Worm (Caenorhabditis elegans) whole organism, L4 larva: ENCODE measurements around the gene C14B9.3.

ENCODE experiments used
- D1046.2 ChIP-seq: fragments of 200-800 bp; sonication (Bioruptor generic); IDR thresholded peaks from 2 replicates; pipeline ENCODE4 v1.3.6; 2022; ENCODE audit warnings: missing genetic modification characterization, missing compliant biosample characterization
- T20F7.1 ChIP-seq: fragments of 200-800 bp; sonication (Bioruptor generic); optimal IDR thresholded peaks from 2 replicates; lab custom pipeline; 2018; ENCODE audit warnings: mild to moderate bottlenecking, missing genetic modification characterization, missing compliant biosample characterization
- Y5F2A.4 ChIP-seq: fragments of 200-800 bp; sonication (Bioruptor generic); optimal IDR thresholded peaks from 2 replicates; lab custom pipeline; 2018; ENCODE audit warnings: mild to moderate bottlenecking, missing genetic modification characterization, missing compliant biosample characterization
- ZK546.5 ChIP-seq, 2 experiments: sonication (generic microtip); optimal IDR thresholded peaks; 2 replicates each; lab custom pipeline; 2017; ENCODE audit warnings: missing biosample characterization in 2 of 2, missing genetic modification characterization in 2 of 2
- aha-1 ChIP-seq: fragments of 150-350 bp; peaks from one replicate; lab custom pipeline; 2014; ENCODE audit warnings: missing biosample characterization, missing genetic modification characterization
- aly-2 ChIP-seq: sonication (generic microtip); optimal IDR thresholded peaks from 2 replicates; lab custom pipeline; 2018; ENCODE audit warnings: missing biosample characterization, missing genetic modification characterization
- arid-1 ChIP-seq: fragments of 200-800 bp; sonication (Bioruptor generic); conservative IDR thresholded peaks from 2 replicates; pipeline ENCODE4 v1.3.6; 2022; ENCODE audit warnings: missing genetic modification reagents, missing genetic modification characterization, missing compliant biosample characterization
- attf-4 ChIP-seq: sonication (generic microtip); optimal IDR thresholded peaks from 3 replicates; lab custom pipeline; 2017; ENCODE audit warnings: missing biosample characterization, missing genetic modification characterization
- ceh-20 ChIP-seq: fragments of 200-800 bp; sonication (Bioruptor generic); IDR thresholded peaks from 2 replicates; pipeline ENCODE4 v1.3.6; 2022; ENCODE audit warnings: missing genetic modification reagents, missing genetic modification characterization, missing compliant biosample characterization
- ceh-28 ChIP-seq: fragments of 150-350 bp; optimal IDR thresholded peaks from 2 replicates; lab custom pipeline; 2014; ENCODE audit warnings: missing biosample characterization, missing genetic modification reagents, missing genetic modification characterization
- ceh-44 ChIP-seq: fragments of 200-800 bp; sonication (Bioruptor generic); IDR thresholded peaks from 2 replicates; pipeline ENCODE4 v1.3.6; 2022; ENCODE audit warnings: missing genetic modification reagents, missing genetic modification characterization, missing compliant biosample characterization
- ces-1 ChIP-seq: fragments of 150-350 bp; sonication (generic microtip); optimal IDR thresholded peaks from 4 replicates; lab custom pipeline; 2014; ENCODE audit warnings: missing biosample characterization, missing genetic modification reagents, missing genetic modification characterization
- daf-8 ChIP-seq: fragments of 200-800 bp; sonication (Bioruptor generic); IDR thresholded peaks from 2 replicates; pipeline ENCODE4 v1.3.6; 2022; ENCODE audit warnings: missing genetic modification characterization, missing compliant biosample characterization
- dmd-6 ChIP-seq: fragments of 200-800 bp; sonication (Bioruptor generic); IDR thresholded peaks from 2 replicates; pipeline ENCODE4 v1.3.6; 2022; ENCODE audit warnings: missing genetic modification reagents, missing genetic modification characterization, missing compliant biosample characterization
- dmd-8 ChIP-seq: fragments of 200-800 bp; sonication (Bioruptor generic); IDR thresholded peaks from 2 replicates; pipeline ENCODE4 v1.3.6; 2022; ENCODE audit warnings: missing genetic modification characterization, missing compliant biosample characterization
- dpl-1 ChIP-seq: fragments of 150-350 bp; optimal IDR thresholded peaks from 2 replicates; lab custom pipeline; 2014; ENCODE audit warnings: missing biosample characterization, missing genetic modification reagents, missing genetic modification characterization
- duxl-1 ChIP-seq: sonication (generic microtip); optimal IDR thresholded peaks from 2 replicates; lab custom pipeline; 2016; ENCODE audit warnings: mild to moderate bottlenecking, missing genetic modification characterization, moderate library complexity, missing compliant biosample characterization; ENCODE audit not compliant: poor library complexity
- dve-1 ChIP-seq: sonication (generic microtip); optimal IDR thresholded peaks from 2 replicates; lab custom pipeline; 2017; ENCODE audit warnings: antibody characterized with exemption, mild to moderate bottlenecking, missing genetic modification characterization, missing compliant biosample characterization; ENCODE audit not compliant: insufficient read depth
- fos-1 ChIP-seq: fragments of 150-350 bp; optimal IDR thresholded peaks from 2 replicates; lab custom pipeline; 2014; ENCODE audit warnings: missing biosample characterization, missing genetic modification characterization
- hlh-11 ChIP-seq: fragments of 200-800 bp; sonication (Bioruptor generic); optimal IDR thresholded peaks from 2 replicates; lab custom pipeline; 2018; ENCODE audit warnings: mild to moderate bottlenecking, missing genetic modification characterization, missing compliant biosample characterization
- hlh-30 ChIP-seq: sonication (generic microtip); optimal IDR thresholded peaks from 2 replicates; lab custom pipeline; 2017; ENCODE audit warnings: antibody characterized with exemption, mild to moderate bottlenecking, missing genetic modification characterization, missing compliant biosample characterization; ENCODE audit not compliant: insufficient read depth
- hmg-1.1 ChIP-seq: fragments of 200-800 bp; sonication (Bioruptor generic); IDR thresholded peaks from 2 replicates; pipeline ENCODE4 v1.3.6; 2022; ENCODE audit warnings: missing genetic modification reagents, missing genetic modification characterization, missing compliant biosample characterization
- jun-1 ChIP-seq: fragments of 150-350 bp; optimal IDR thresholded peaks from 2 replicates; lab custom pipeline; 2014; ENCODE audit warnings: missing biosample characterization, missing genetic modification reagents, missing genetic modification characterization
- lim-7 ChIP-seq: fragments of 200-800 bp; sonication (Bioruptor generic); IDR thresholded peaks from 2 replicates; pipeline ENCODE4 v1.3.6; 2022; ENCODE audit warnings: missing genetic modification characterization, missing compliant biosample characterization
- lin-1 ChIP-seq: fragments of 200-800 bp; sonication (Bioruptor generic); IDR thresholded peaks from 2 replicates; pipeline ENCODE4 v1.3.6; 2022; ENCODE audit warnings: missing genetic modification reagents, missing genetic modification characterization, missing compliant biosample characterization
- lin-13 ChIP-seq: fragments of 150-350 bp; optimal IDR thresholded peaks from 2 replicates; lab custom pipeline; 2014; ENCODE audit warnings: missing biosample characterization, missing genetic modification reagents, missing genetic modification characterization
- lin-38 ChIP-seq: fragments of 200-800 bp; sonication (Bioruptor generic); IDR thresholded peaks from 2 replicates; pipeline ENCODE4 v1.3.6; 2022; ENCODE audit warnings: missing genetic modification reagents, missing genetic modification characterization, missing compliant biosample characterization
- lin-39 ChIP-seq: fragments of 150-350 bp; optimal IDR thresholded peaks from 2 replicates; lab custom pipeline; 2014; ENCODE audit warnings: missing biosample characterization, missing genetic modification reagents, missing genetic modification characterization
- madf-5 ChIP-seq, 2 experiments: fragments of 200-800 bp; sonication (Bioruptor generic); IDR thresholded peaks; 2 replicates each; pipeline ENCODE4 v1.3.6; 2022; ENCODE audit warnings: missing compliant biosample characterization in 2 of 2, missing genetic modification characterization in 2 of 2
- madf-9 ChIP-seq: fragments of 200-800 bp; sonication (Bioruptor generic); conservative IDR thresholded peaks from 2 replicates; pipeline ENCODE4 v1.3.6; 2022; ENCODE audit warnings: missing genetic modification reagents, missing genetic modification characterization, missing compliant biosample characterization
- mdl-1 ChIP-seq, 2 experiments: fragments of 150-350 bp in 1 of 2; sonication (generic microtip) in 1 of 2; optimal IDR thresholded peaks; 2 replicates each; lab custom pipeline; 2014 to 2017; ENCODE audit warnings: missing biosample characterization in 2 of 2, missing genetic modification characterization in 2 of 2
- mes-2 ChIP-seq: sonication (generic microtip); optimal IDR thresholded peaks from 2 replicates; lab custom pipeline; 2016; ENCODE audit warnings: missing genotype, mild to moderate bottlenecking, missing genetic modification characterization, missing compliant biosample characterization; ENCODE audit not compliant: poor library complexity, severe bottlenecking
- nhr-102 ChIP-seq: sonication (generic microtip); optimal IDR thresholded peaks from 2 replicates; lab custom pipeline; 2016; ENCODE audit warnings: mild to moderate bottlenecking, missing genetic modification characterization, moderate library complexity, missing compliant biosample characterization
- nhr-237 ChIP-seq: sonication (generic microtip); optimal IDR thresholded peaks from 2 replicates; lab custom pipeline; 2017; ENCODE audit warnings: missing biosample characterization, missing genetic modification characterization
- nhr-25 ChIP-seq: sonication (generic microtip); optimal IDR thresholded peaks from 2 replicates; lab custom pipeline; 2017; ENCODE audit warnings: missing genetic modification characterization, mild to moderate bottlenecking, missing compliant biosample characterization, antibody characterized with exemption, moderate library complexity, borderline replicate concordance; ENCODE audit not compliant: insufficient read depth
- nhr-6 ChIP-seq: fragments of 150-350 bp; optimal IDR thresholded peaks from 2 replicates; lab custom pipeline; 2014; ENCODE audit warnings: missing biosample characterization, missing genetic modification characterization
- nhr-77 ChIP-seq: fragments of 150-350 bp; optimal IDR thresholded peaks from 2 replicates; lab custom pipeline; 2014; ENCODE audit warnings: missing biosample characterization, missing genetic modification characterization
- pha-4 ChIP-seq, 2 experiments: fragments of 150-350 bp in 1 of 2; fragments of 200-800 bp in 1 of 2; sonication (Bioruptor generic) in 1 of 2; IDR thresholded peaks in 1 of 2; optimal IDR thresholded peaks in 1 of 2; 2 replicates each; pipeline versions ENCODE4 v1.3.6 to Lab custom; 2014 to 2022; ENCODE audit warnings: missing genetic modification characterization in 2 of 2, missing genetic modification reagents in 2 of 2, missing biosample characterization in 1 of 2, missing compliant biosample characterization in 1 of 2
- pqm-1 ChIP-seq: sonication (generic microtip); optimal IDR thresholded peaks from 2 replicates; lab custom pipeline; 2017; ENCODE audit warnings: missing biosample characterization, missing genetic modification characterization
- rbr-2 ChIP-seq: sonication (generic microtip); optimal IDR thresholded peaks from 2 replicates; lab custom pipeline; 2016; ENCODE audit warnings: missing genotype, missing genetic modification characterization, missing compliant biosample characterization
- skn-1 ChIP-seq: fragments of 150-350 bp; optimal IDR thresholded peaks from 2 replicates; lab custom pipeline; 2014; ENCODE audit warnings: missing biosample characterization, missing genetic modification characterization
- snpc-4 ChIP-seq: fragments of 150-350 bp; optimal IDR thresholded peaks from 2 replicates; lab custom pipeline; 2014; ENCODE audit warnings: missing biosample characterization, missing genetic modification characterization
- tag-97 ChIP-seq: fragments of 200-800 bp; sonication (Bioruptor generic); IDR thresholded peaks from 2 replicates; pipeline ENCODE4 v1.3.6; 2022; ENCODE audit warnings: missing genetic modification characterization, missing compliant biosample characterization
- tra-1 ChIP-seq: fragments of 200-800 bp; sonication (Bioruptor generic); IDR thresholded peaks from 2 replicates; pipeline ENCODE4 v1.3.6; 2022; ENCODE audit warnings: missing genetic modification reagents, missing genetic modification characterization, missing compliant biosample characterization
- unc-130 ChIP-seq: sonication (generic microtip); optimal IDR thresholded peaks from 2 replicates; lab custom pipeline; 2016; ENCODE audit warnings: missing genetic modification reagents, missing genetic modification characterization, missing compliant biosample characterization
- vab-7 ChIP-seq: fragments of 200-800 bp; sonication (Bioruptor generic); IDR thresholded peaks from 2 replicates; pipeline ENCODE4 v1.3.6; 2022; ENCODE audit warnings: missing genetic modification reagents, missing genetic modification characterization, missing compliant biosample characterization
- zfp-3 ChIP-seq: fragments of 200-800 bp; sonication (Bioruptor generic); conservative IDR thresholded peaks from 2 replicates; pipeline ENCODE4 v1.3.6; 2022; ENCODE audit warnings: missing genetic modification reagents, missing genetic modification characterization, missing compliant biosample characterization
- ztf-11 ChIP-seq: fragments of 150-350 bp; optimal IDR thresholded peaks from 2 replicates; lab custom pipeline; 2014; ENCODE audit warnings: missing biosample characterization, missing genetic modification characterization
- ztf-7 ChIP-seq: fragments of 150-350 bp; optimal IDR thresholded peaks from 2 replicates; lab custom pipeline; 2014; ENCODE audit warnings: missing biosample characterization, missing genetic modification characterization

C14B9.3 gene

ce11 chrIII:8067798-8068197 is 40.8 kb upstream of the C14B9.3 start:
- TF ChIP-seq rbr-2 (tag; lab: Kevin White, UChicago) = no peak
- TF ChIP-seq aha-1 (tag; lab: Kevin White, UChicago) = peak; percentile 93

- no peak for TF ChIP-seq T20F7.1
- no peak for TF ChIP-seq nhr-102 (tag; lab: Kevin White, UChicago)
- 0 out of 2 replicates have a peak, but pooled peaks have one; percentile 23 for TF ChIP-seq arid-1 (GFP tag; lab: Robert Waterston, UW)
- TF ChIP-seq ztf-11 (tag; lab: Kevin White, UChicago) = no peak
- TF ChIP-seq attf-4 (tag; lab: Kevin White, UChicago) = no peak
- no peak for TF ChIP-seq skn-1 (tag; lab: Kevin White, UChicago)
- no peak for TF ChIP-seq jun-1
- TF ChIP-seq hmg-1.1 (GFP tag; lab: Robert Waterston, UW) = no peak
- TF ChIP-seq lin-38 (GFP tag; lab: Robert Waterston, UW) = no peak
- TF ChIP-seq aha-1 (tag; lab: Kevin White, UChicago) = no peak
- 0 out of 2 replicates have a peak, but pooled peaks have one; percentile 57 for TF ChIP-seq dmd-8 (GFP tag; lab: Robert Waterston, UW)
- no peak for TF ChIP-seq tra-1 (GFP tag; lab: Robert Waterston, UW)
- peak; percentile 39 for TF ChIP-seq snpc-4 (tag; lab: Kevin White, UChicago)
- no peak for TF ChIP-seq nhr-237
- no peak for TF ChIP-seq nhr-6 (tag; lab: Kevin White, UChicago)
- TF ChIP-seq mes-2 (tag; lab: Kevin White, UChicago) = peak; percentile 55
- peak; percentile 50; the same call in 1 of the 2 replicates for TF ChIP-seq lim-7 (GFP tag; lab: Robert Waterston, UW)
- TF ChIP-seq unc-130 = no peak
- TF ChIP-seq dve-1 (tag; lab: Kevin White, UChicago) = no peak
- no peak for TF ChIP-seq ces-1 (GFP tag; lab: Kevin White, UChicago)
- TF ChIP-seq pha-4 (GFP tag; IDR thresholded peaks at IDR 0.05; lab: Robert Waterston, UW) = no peak
- TF ChIP-seq pha-4 (tag; optimal IDR thresholded peaks at IDR 0.05; lab: Kevin White, UChicago) = no peak
- TF ChIP-seq hlh-30 (tag; lab: Kevin White, UChicago) = no peak
- TF ChIP-seq dmd-6 (GFP tag; lab: Robert Waterston, UW) = no peak
- TF ChIP-seq lin-1 (GFP tag; lab: Robert Waterston, UW) = no peak
- no peak for TF ChIP-seq ztf-7 (tag; lab: Kevin White, UChicago)
- TF ChIP-seq madf-9 (GFP tag; lab: Robert Waterston, UW) = no peak
- no peak for TF ChIP-seq ceh-20 (GFP tag; lab: Robert Waterston, UW)
- TF ChIP-seq aly-2 (tag; lab: Kevin White, UChicago) = no peak
- no peak for TF ChIP-seq ceh-28 (tag; lab: Kevin White, UChicago)
- no peak for TF ChIP-seq lin-13 (GFP tag; lab: Kevin White, UChicago)
- no peak for TF ChIP-seq lin-39 (tag; lab: Kevin White, UChicago)
- TF ChIP-seq hlh-11 = no peak
- no peak for TF ChIP-seq nhr-77 (tag; lab: Kevin White, UChicago)
- no peak for TF ChIP-seq nhr-25
- no peak for TF ChIP-seq zfp-3 (GFP tag; lab: Robert Waterston, UW)
- no peak for TF ChIP-seq Y5F2A.4 (GFP tag; lab: Kevin White, UChicago)
- no peak for TF ChIP-seq ceh-44 (GFP tag; lab: Robert Waterston, UW)
- TF ChIP-seq daf-8 (GFP tag; lab: Robert Waterston, UW) = no peak
- no peak for TF ChIP-seq mdl-1 (tag; optimal IDR thresholded peaks at IDR 0.05; lab: Kevin White, UChicago)
- 0 out of 4 replicates have a peak, but pooled peaks have one; percentile 10 to 15 for TF ChIP-seq madf-5 (GFP tag; IDR thresholded peaks at IDR 0.05; lab: Robert Waterston, UW)
- TF ChIP-seq rbr-2 (tag; lab: Kevin White, UChicago) = no peak
- TF ChIP-seq dpl-1 (GFP tag; lab: Kevin White, UChicago) = no peak
- 0 out of 2 replicates have a peak, but pooled peaks have one; percentile 53 for TF ChIP-seq D1046.2 (GFP tag; lab: Robert Waterston, UW)
- TF ChIP-seq tag-97 (GFP tag; lab: Robert Waterston, UW) = no peak
- no peak for TF ChIP-seq ZK546.5 (tag; optimal IDR thresholded peaks at IDR 0.05; lab: Kevin White, UChicago)
- peak; percentile 14 for TF ChIP-seq duxl-1
- TF ChIP-seq vab-7 (GFP tag; lab: Robert Waterston, UW) = peak; percentile 38; the same call in 1 of the 2 replicates
- no peak for TF ChIP-seq fos-1
- TF ChIP-seq pqm-1 (tag; lab: Kevin White, UChicago) = no peak
Observed at ce11 chrIII:8069206-8069605, 39.4 kb upstream of the C14B9.3 start.
